Fruit fly (Drosophila melanogaster) whole organism, adult: Measurements from ENCODE around the gene CG13613.

Experiments
- CG12768 ChIP-seq: fragments of 200-800 bp; sonication (Bioruptor generic); optimal IDR thresholded peaks from 2 replicates; lab custom pipeline; 2017; ENCODE audit warnings: missing biosample characterization, missing genetic modification characterization, mild to moderate bottlenecking, moderate library complexity, missing genetic modification reagents
- CG14711 ChIP-seq: fragments of 200-800 bp; sonication (Bioruptor generic); optimal IDR thresholded peaks from 2 replicates; lab custom pipeline; 2018; ENCODE audit warnings: missing biosample characterization, mild to moderate bottlenecking, missing genetic modification characterization, moderate library complexity
- CG5204 ChIP-seq: fragments of 200-800 bp; sonication (Bioruptor generic); optimal IDR thresholded peaks from 2 replicates; lab custom pipeline; 2016; ENCODE audit warnings: missing biosample characterization, missing genetic modification characterization
- Clk ChIP-seq: fragments of 200-800 bp; sonication (Bioruptor generic); optimal IDR thresholded peaks from 2 replicates; lab custom pipeline; 2017; ENCODE audit warnings: missing biosample characterization, missing genetic modification characterization
- Crg-1 ChIP-seq: fragments of 200-800 bp; sonication (Bioruptor generic); optimal IDR thresholded peaks from 2 replicates; lab custom pipeline; 2016; ENCODE audit warnings: missing biosample characterization, missing genetic modification characterization
- Mnt ChIP-seq: fragments of 200-800 bp; sonication (Bioruptor generic); optimal IDR thresholded peaks from 2 replicates; lab custom pipeline; 2016; ENCODE audit warnings: missing biosample characterization, mild to moderate bottlenecking, missing genetic modification characterization
- bab1 ChIP-seq: fragments of 200-800 bp; sonication (Bioruptor generic); optimal IDR thresholded peaks from 3 replicates; lab custom pipeline; 2019; ENCODE audit warnings: missing biosample characterization, mild to moderate bottlenecking, missing genetic modification characterization, moderate library complexity
- cnc ChIP-seq, 2 experiments: fragments of >200 bp; optimal IDR thresholded peaks; 2 replicates each; lab custom pipeline; 2017
- kay ChIP-seq: fragments of 200-800 bp; sonication (Bioruptor generic); peaks from one replicate; lab custom pipeline; 2016; ENCODE audit warnings: missing biosample characterization, missing genetic modification characterization, borderline replicate concordance
- ovo ChIP-seq: fragments of 200-800 bp; sonication (Bioruptor generic); optimal IDR thresholded peaks from 2 replicates; lab custom pipeline; 2016; ENCODE audit warnings: missing biosample characterization, missing genetic modification characterization
- tj ChIP-seq: fragments of 200-800 bp; sonication (Bioruptor generic); optimal IDR thresholded peaks from 3 replicates; lab custom pipeline; 2017; ENCODE audit warnings: missing biosample characterization, mild to moderate bottlenecking, missing genetic modification characterization, moderate library complexity

DNA sequence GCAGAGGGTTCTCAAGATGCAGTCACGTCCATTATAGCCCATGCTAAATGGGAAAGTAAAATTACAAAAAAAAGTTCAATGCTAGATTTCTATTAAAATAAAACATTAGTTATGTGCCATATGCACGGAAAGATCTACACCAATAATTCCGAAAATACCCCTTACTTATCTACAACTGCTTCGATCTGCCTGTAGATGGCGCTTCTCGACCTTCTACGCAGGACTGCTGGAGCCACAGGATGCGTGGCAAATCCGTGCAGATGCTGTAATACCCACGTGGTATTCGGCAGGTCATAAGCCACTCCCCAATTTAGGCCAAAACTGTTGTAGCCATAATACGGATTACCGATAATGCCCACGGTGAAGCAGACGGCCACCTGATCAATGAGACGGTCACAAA lies 21.1 kb downstream of the CG13613 start:
- TF ChIP-seq CG5204 (GFP tag; lab: Kevin White, UChicago) (no peak), tj (GFP tag; lab: Kevin White, UChicago) (no peak), cnc (optimal IDR thresholded peaks at IDR 0.05; lab: Kevin White, UChicago) (no peak), CG14711 (no peak), Mnt (GFP tag; lab: Kevin White, UChicago) (no peak), ovo (GFP tag; lab: Kevin White, UChicago) (no peak), CG12768 (GFP tag; lab: Kevin White, UChicago) (no peak), kay (GFP tag; lab: Kevin White, UChicago) (no peak), Clk (no peak), bab1 (GFP tag; lab: Kevin White, UChicago) (no peak), Crg-1 (GFP tag; lab: Kevin White, UChicago) (no peak)
